Fruit fly (Drosophila melanogaster) Kc167 (cell line): ENCODE results near the gene CG32176.

Source experiments
- Sin3A ChIP-seq: fragments of >200 bp; optimal IDR thresholded peaks from 2 replicates; lab custom pipeline; 2018; ENCODE audit warnings: missing external identifiers
- insv ChIP-seq: fragments of >200 bp; optimal IDR thresholded peaks from 3 replicates; lab custom pipeline; 2018; ENCODE audit warnings: missing external identifiers
- psq ChIP-seq: fragments of >200 bp; optimal IDR thresholded peaks from 2 replicates; lab custom pipeline; 2017; ENCODE audit warnings: missing external identifiers
- ttk ChIP-seq: sonication (Bioruptor generic); optimal IDR thresholded peaks from 2 replicates; lab custom pipeline; 2017; ENCODE audit warnings: missing external identifiers

DNA sequence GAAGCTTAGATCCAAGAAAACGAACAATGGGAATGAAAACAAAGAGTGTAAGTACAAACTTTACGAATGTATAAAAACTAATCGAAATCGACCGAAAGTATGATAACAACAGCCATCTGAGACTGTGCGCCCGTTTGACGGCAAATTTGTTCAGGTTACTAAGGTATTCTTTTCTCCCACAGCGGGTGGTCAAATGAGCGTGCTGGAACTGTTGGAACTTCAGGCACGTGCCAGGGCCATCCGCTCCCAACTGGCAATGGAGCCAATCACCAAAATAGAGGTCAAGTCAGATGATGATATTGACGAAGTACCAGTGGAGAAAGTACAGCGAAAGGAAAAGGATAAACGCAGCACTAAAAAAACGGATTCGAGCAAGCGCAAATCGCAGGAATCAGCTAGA, 2.7 kb downstream of the CG32176 start, which contains the start of gene CG12229:
- TF ChIP-seq psq (lab: Kevin White, UChicago) (no peak), Sin3A (lab: Kevin White, UChicago) (no peak), ttk (no peak), insv (lab: Kevin White, UChicago) (no peak)
